Fruit fly (Drosophila melanogaster): Measurements from ENCODE around the gene ems.

ems gene

dm6 chr3R:13915646-13916045, 14.0 kb downstream of the ems start (continued):
- TF ChIP-seq ash1 (GFP tag; optimal IDR thresholded peaks at IDR 0.05) (no peak), oc (tag; optimal IDR thresholded peaks at IDR 0.05) (peak; percentile 47), CG15011 (GFP tag; optimal IDR thresholded peaks at IDR 0.05) (peak; percentile 42), dm (GFP tag; optimal IDR thresholded peaks at IDR 0.05) (no peak), ERR (GFP tag; optimal IDR thresholded peaks at IDR 0.05) (peak; percentile 5), unc-4 (GFP tag; IDR thresholded peaks at IDR 0.05; ENCODE audit: partially characterized antibody) (no peak), gcm (GFP tag; optimal IDR thresholded peaks at IDR 0.05) (peak; percentile 44), zf30C (GFP tag; optimal IDR thresholded peaks at IDR 0.05) (no peak), Gsc (GFP tag; IDR thresholded peaks at IDR 0.05) (no peak), ab (GFP tag; optimal IDR thresholded peaks at IDR 0.05) (no peak), CG16813 (GFP tag; IDR thresholded peaks at IDR 0.05; ENCODE audit: partially characterized antibody) (no peak), CG4617 (GFP tag; optimal IDR thresholded peaks at IDR 0.05; ENCODE audit: borderline replicate concordance) (peak; percentile 8), Hey (tag; optimal IDR thresholded peaks at IDR 0.05) (no peak), Six4 (GFP tag; optimal IDR thresholded peaks at IDR 0.05) (peak; percentile 36), ara (GFP tag; IDR thresholded peaks at IDR 0.05) (peak; percentile 89), Nf-YB (GFP tag; optimal IDR thresholded peaks at IDR 0.05) (peak; percentile 51), gce (GFP tag; IDR thresholded peaks at IDR 0.05) (no peak), CG12744 (GFP tag; optimal IDR thresholded peaks at IDR 0.05) (peak; percentile 51), CG14014 (GFP tag; IDR thresholded peaks at IDR 0.05) (peak; percentile 54; the same call in 1 of the 2 replicates), CG6854 (GFP tag; optimal IDR thresholded peaks at IDR 0.05) (no peak), salm (tag; optimal IDR thresholded peaks at IDR 0.05) (peak; percentile 30), Awh (GFP tag; IDR thresholded peaks at IDR 0.05) (0 out of 2 replicates have a peak, but pooled peaks have one; percentile 19), CG15269 (tag; optimal IDR thresholded peaks at IDR 0.05) (peak; percentile 66), CG16815 (GFP tag; optimal IDR thresholded peaks at IDR 0.05) (peak; percentile 65), CG17612 (GFP tag; IDR thresholded peaks at IDR 0.05) (0 out of 2 replicates have a peak, but pooled peaks have one; percentile 22), repo (GFP tag; optimal IDR thresholded peaks at IDR 0.05) (peak; percentile 21), vvl (GFP tag; IDR thresholded peaks at IDR 0.05) (peak; percentile 89), CG4820 (GFP tag; optimal IDR thresholded peaks at IDR 0.05) (peak; percentile 72), Hr78 (GFP tag; optimal IDR thresholded peaks at IDR 0.05) (no peak), wek (GFP tag; optimal IDR thresholded peaks at IDR 0.05) (no peak), so (GFP tag; IDR thresholded peaks at IDR 0.05) (peak; percentile 64; the same call in 1 of the 3 replicates), ato (GFP tag; IDR thresholded peaks at IDR 0.05; ENCODE audit: partially characterized antibody) (no peak), hb (GFP tag; IDR thresholded peaks at IDR 0.05; ENCODE audit: partially characterized antibody) (no peak), CG3281 (GFP tag; optimal IDR thresholded peaks at IDR 0.05) (peak; percentile 48), CG9876 (GFP tag; optimal IDR thresholded peaks at IDR 0.05) (no peak), Eip74EF (GFP tag; optimal IDR thresholded peaks at IDR 0.05) (no peak), CG12769 (tag; optimal IDR thresholded peaks at IDR 0.05) (peak; percentile 20), CG18476 (GFP tag; optimal IDR thresholded peaks at IDR 0.05) (peak; percentile 15), Fer1 (GFP tag; optimal IDR thresholded peaks at IDR 0.05) (peak; percentile 27), gcm2 (GFP tag; optimal IDR thresholded peaks at IDR 0.05) (no peak), tap (tag; optimal IDR thresholded peaks at IDR 0.05) (peak; percentile 47), CG9797 (GFP tag; optimal IDR thresholded peaks at IDR 0.05) (no peak), zen (tag; optimal IDR thresholded peaks at IDR 0.05) (peak; percentile 78), p53 (GFP tag; optimal IDR thresholded peaks at IDR 0.05) (no peak), Mrtf (GFP tag; IDR thresholded peaks at IDR 0.05) (peak; percentile 66; the same call in 1 of the 3 replicates), scrt (GFP tag; optimal IDR thresholded peaks at IDR 0.05) (peak; percentile 30), Chrac-16 (GFP tag; optimal IDR thresholded peaks at IDR 0.05) (peak; percentile 62), Dbx (GFP tag; IDR thresholded peaks at IDR 0.05) (0 out of 3 replicates have a peak, but pooled peaks have one; percentile 45), dati (GFP tag; IDR thresholded peaks at IDR 0.05) (0 out of 2 replicates have a peak, but pooled peaks have one; percentile 27), chif (GFP tag; optimal IDR thresholded peaks at IDR 0.05) (peak; percentile 48 to 82)

Data from whole organism, embryonic.